Worm (Caenorhabditis elegans) whole organism, L4 larva: ENCODE results near the gene srw-15.

Experiments
- T20F7.1 ChIP-seq: fragments of 200-800 bp; sonication (Bioruptor generic); optimal IDR thresholded peaks from 2 replicates; lab custom pipeline; 2018; ENCODE audit warnings: mild to moderate bottlenecking, missing genetic modification characterization, missing compliant biosample characterization
- ama-1 ChIP-seq: fragments of 150-350 bp; optimal IDR thresholded peaks from 2 replicates; lab custom pipeline; 2014; ENCODE audit warnings: inconsistent platforms, mixed read lengths
- daf-8 ChIP-seq: fragments of 200-800 bp; sonication (Bioruptor generic); IDR thresholded peaks from 2 replicates; pipeline ENCODE4 v1.3.6; 2022; ENCODE audit warnings: missing genetic modification characterization, missing compliant biosample characterization
- egl-43 ChIP-seq: fragments of 200-800 bp; sonication (Bioruptor generic); IDR thresholded peaks from 2 replicates; pipeline ENCODE4 v1.3.6; 2022; ENCODE audit warnings: missing genetic modification reagents, missing genetic modification characterization, missing compliant biosample characterization
- lsy-2 ChIP-seq, 2 experiments: fragments of 150-350 bp in 1 of 2; sonication (generic microtip) in 1 of 2; optimal IDR thresholded peaks; 2 replicates each; lab custom pipeline; 2014 to 2017; ENCODE audit warnings: missing biosample characterization in 2 of 2, missing genetic modification characterization in 2 of 2
- sdz-12 ChIP-seq: fragments of 200-800 bp; sonication (Bioruptor generic); optimal IDR thresholded peaks from 2 replicates; lab custom pipeline; 2018; ENCODE audit warnings: mild to moderate bottlenecking, missing genetic modification characterization, missing compliant biosample characterization

DNA sequence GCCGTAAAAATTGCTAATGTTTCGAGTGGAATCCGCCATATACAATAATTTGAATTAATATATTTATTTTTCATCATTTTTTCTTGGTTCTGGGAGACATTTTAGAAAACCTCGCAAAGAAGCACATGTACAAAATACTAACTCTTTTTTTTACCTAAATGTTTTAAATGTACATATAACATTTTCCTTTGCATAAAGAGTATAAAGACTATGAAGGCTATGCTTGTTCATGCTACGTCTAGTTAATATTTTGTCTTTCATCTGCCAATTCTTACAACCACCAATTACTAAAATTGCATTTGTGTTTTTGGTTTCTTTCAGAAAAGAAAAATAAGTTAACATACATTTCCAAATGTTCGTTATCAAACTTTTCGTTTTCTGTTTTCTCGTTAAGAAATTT is 9.0 kb upstream of the srw-15 start, which contains the start of gene irld-25:
- TF ChIP-seq lsy-2 (tag; optimal IDR thresholded peaks at IDR 0.05; lab: Kevin White, UChicago) (no peak), daf-8 (GFP tag; lab: Robert Waterston, UW) (no peak), T20F7.1 (GFP tag; lab: Kevin White, UChicago) (no peak), egl-43 (no peak), ama-1 (lab: Kevin White, UChicago) (no peak), sdz-12 (GFP tag; lab: Kevin White, UChicago) (no peak)
